Worm (Caenorhabditis elegans) whole organism, L4 larva: ENCODE data around the gene nhx-5.

Experiments used
- ama-1 ChIP-seq: fragments of 150-350 bp; optimal IDR thresholded peaks from 2 replicates; lab custom pipeline; 2014; ENCODE audit warnings: inconsistent platforms, mixed read lengths
- daf-12 ChIP-seq: fragments of 150-350 bp; optimal IDR thresholded peaks from 2 replicates; lab custom pipeline; 2014; ENCODE audit warnings: missing biosample characterization, missing genetic modification reagents, missing genetic modification characterization
- egl-27 ChIP-seq: sonication (generic microtip); optimal IDR thresholded peaks from 3 replicates; lab custom pipeline; 2017; ENCODE audit warnings: missing biosample characterization, missing genetic modification reagents, missing genetic modification characterization
- hlh-11 ChIP-seq: fragments of 200-800 bp; sonication (Bioruptor generic); optimal IDR thresholded peaks from 2 replicates; lab custom pipeline; 2018; ENCODE audit warnings: mild to moderate bottlenecking, missing genetic modification characterization, missing compliant biosample characterization
- unc-62 ChIP-seq, 3 experiments: fragments of 150-350 bp in 1 of 3; sonication (generic microtip); optimal IDR thresholded peaks in 2 of 3; peaks in 1 of 3; 1 replicate in 1 of 3; 2 replicates in 2 of 3; lab custom pipeline; 2014 to 2017; ENCODE audit warnings: missing biosample characterization in 3 of 3, missing genetic modification characterization in 3 of 3, missing genetic modification reagents in 3 of 3, missing genotype in 1 of 3

DNA sequence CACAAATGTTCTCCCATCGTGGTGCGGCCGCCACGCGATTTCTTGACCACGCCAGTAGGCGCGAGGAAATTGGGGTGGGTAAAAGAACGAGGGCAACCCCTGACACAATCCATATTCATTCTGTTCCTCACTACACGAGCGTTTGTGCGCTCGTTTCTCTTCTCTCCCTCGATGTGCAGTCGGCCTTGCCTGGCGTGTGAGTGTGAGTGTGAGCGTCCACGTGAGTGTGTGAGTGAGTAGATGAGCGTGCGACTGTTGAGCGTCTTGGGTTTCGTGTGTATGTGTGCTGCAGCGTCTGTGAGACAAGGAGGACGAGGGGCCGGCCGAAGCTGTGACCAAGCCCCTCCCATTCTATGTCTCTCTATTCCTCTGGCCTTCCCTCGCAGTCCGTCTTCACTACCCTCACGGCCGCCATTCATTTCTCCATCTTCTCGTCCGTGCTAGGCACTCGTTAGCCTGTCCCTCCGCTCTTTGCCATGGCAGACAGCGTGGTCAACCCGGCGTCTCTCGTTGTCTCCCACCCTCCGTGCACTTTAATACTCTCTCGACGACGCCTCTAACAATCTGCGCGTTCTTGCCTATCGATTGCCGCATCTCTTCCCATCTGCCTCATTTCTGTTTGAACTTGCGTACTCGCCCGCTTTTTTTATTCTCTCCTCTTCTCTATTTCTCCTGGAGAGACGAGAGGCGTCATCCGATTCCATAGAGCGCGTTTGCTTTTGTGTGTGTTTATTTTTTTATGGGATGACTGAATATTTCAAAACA lies 8.2 kb upstream of the nhx-5 start:
- no peak for TF ChIP-seq daf-12
- peak in 1 of 2 experiments; percentile 81 for TF ChIP-seq unc-62 (GFP tag; optimal IDR thresholded peaks at IDR 0.05 in 1 of 2; lab: Kevin White, UChicago)
- TF ChIP-seq unc-62 (tag; optimal IDR thresholded peaks at IDR 0.05; lab: Kevin White, UChicago), result peak; percentile 78
- peak; percentile 21 for TF ChIP-seq ama-1 (lab: Kevin White, UChicago)
- no peak for TF ChIP-seq egl-27
- peak; percentile 98 for TF ChIP-seq hlh-11
